Fruit fly (Drosophila melanogaster) whole organism, embryonic: Measurements from ENCODE around the gene CG15209.

ENCODE experiments used
- Abd-B ChIP-seq: fragments of 200-800 bp; sonication (Bioruptor generic); optimal IDR thresholded peaks from 2 replicates; lab custom pipeline; 2018; ENCODE audit warnings: missing biosample characterization, mild to moderate bottlenecking, missing genetic modification characterization, moderate library complexity
- B-H1 ChIP-seq: fragments of 200-800 bp; sonication (Bioruptor generic); IDR thresholded peaks from 3 replicates; pipeline ENCODE4 v1.3.6; 2022; ENCODE audit warnings: missing biosample characterization, missing genetic modification characterization
- Bdp1 ChIP-seq: fragments of 200-800 bp; sonication (Bioruptor generic); optimal IDR thresholded peaks from 3 replicates; lab custom pipeline; 2016; ENCODE audit warnings: missing biosample characterization, missing genetic modification characterization
- CG10462 ChIP-seq: fragments of 200-800 bp; sonication (Bioruptor generic); optimal IDR thresholded peaks from 2 replicates; lab custom pipeline; 2016; ENCODE audit warnings: missing biosample characterization, missing genetic modification characterization
- CG11093 ChIP-seq: fragments of 200-800 bp; sonication (Bioruptor generic); IDR thresholded peaks from 3 replicates; pipeline ENCODE4 v1.3.6; 2022; ENCODE audit warnings: missing biosample characterization, missing genetic modification characterization
- CG11696 ChIP-seq: fragments of 200-800 bp; sonication (Bioruptor generic); IDR thresholded peaks from 2 replicates; pipeline ENCODE4 v1.3.6; 2022; ENCODE audit warnings: missing biosample characterization, missing genetic modification characterization
- CG12104 ChIP-seq: fragments of 200-800 bp; sonication (Bioruptor generic); optimal IDR thresholded peaks from 3 replicates; lab custom pipeline; 2016; ENCODE audit warnings: missing biosample characterization, missing genetic modification characterization
- CG12942 ChIP-seq: fragments of 200-800 bp; sonication (Bioruptor generic); optimal IDR thresholded peaks from 3 replicates; lab custom pipeline; 2016; ENCODE audit warnings: missing biosample characterization, missing genetic modification characterization
- CG13287 ChIP-seq: fragments of 200-800 bp; sonication (Bioruptor generic); IDR thresholded peaks from 2 replicates; pipeline ENCODE4 v1.3.6; 2022; ENCODE audit warnings: missing biosample characterization, missing genetic modification characterization; ENCODE audit not compliant: partially characterized antibody
- CG14860 ChIP-seq: fragments of 200-800 bp; sonication (Bioruptor generic); IDR thresholded peaks from 3 replicates; pipeline ENCODE4 v1.3.6; 2022; ENCODE audit warnings: missing biosample characterization, missing genetic modification characterization; ENCODE audit not compliant: partially characterized antibody
- CG1602 ChIP-seq: fragments of 200-800 bp; sonication (Bioruptor generic); optimal IDR thresholded peaks from 3 replicates; lab custom pipeline; 2016; ENCODE audit warnings: missing biosample characterization, missing genetic modification characterization
- CG1832 ChIP-seq: fragments of 200-800 bp; sonication (Bioruptor generic); optimal IDR thresholded peaks from 2 replicates; lab custom pipeline; 2017; ENCODE audit warnings: missing biosample characterization, mild to moderate bottlenecking, missing genetic modification characterization, inconsistent platforms
- CG18599 ChIP-seq: fragments of 200-800 bp; sonication (Bioruptor generic); optimal IDR thresholded peaks from 3 replicates; lab custom pipeline; 2017; ENCODE audit warnings: missing biosample characterization, missing genetic modification characterization, mild to moderate bottlenecking, moderate library complexity, missing genetic modification reagents
- CG2875 ChIP-seq: fragments of 200-800 bp; sonication (Bioruptor generic); optimal IDR thresholded peaks from 2 replicates; lab custom pipeline; 2017; ENCODE audit warnings: missing biosample characterization, mild to moderate bottlenecking, missing genetic modification characterization, missing genetic modification reagents
- CG3163 ChIP-seq: fragments of 200-800 bp; sonication (Bioruptor generic); optimal IDR thresholded peaks from 3 replicates; lab custom pipeline; 2016; ENCODE audit warnings: missing biosample characterization, missing genetic modification characterization
- CG34376 ChIP-seq: fragments of 200-800 bp; sonication (Bioruptor generic); optimal IDR thresholded peaks from 2 replicates; lab custom pipeline; 2018; ENCODE audit warnings: missing biosample characterization, mild to moderate bottlenecking, missing genetic modification characterization
- CG4404 ChIP-seq: fragments of 200-800 bp; sonication (Bioruptor generic); IDR thresholded peaks from 2 replicates; pipeline ENCODE4 v1.3.6; 2022; ENCODE audit warnings: missing biosample characterization, missing genetic modification characterization
- CG4424 ChIP-seq: fragments of 200-800 bp; sonication (Bioruptor generic); optimal IDR thresholded peaks from 3 replicates; lab custom pipeline; 2016; ENCODE audit warnings: missing biosample characterization, missing genetic modification characterization
- CG4617 ChIP-seq: fragments of 200-800 bp; sonication (Bioruptor generic); optimal IDR thresholded peaks from 3 replicates; lab custom pipeline; 2016; ENCODE audit warnings: missing biosample characterization, missing genetic modification characterization, borderline replicate concordance
- CG6254 ChIP-seq: fragments of 200-800 bp; sonication (Bioruptor generic); optimal IDR thresholded peaks from 3 replicates; lab custom pipeline; 2017; ENCODE audit warnings: mild to moderate bottlenecking, missing biosample characterization, missing genetic modification reagents, missing genetic modification characterization
- CG6654 ChIP-seq: fragments of 200-800 bp; sonication (Bioruptor generic); optimal IDR thresholded peaks from 2 replicates; lab custom pipeline; 2017; ENCODE audit warnings: missing biosample characterization, mild to moderate bottlenecking, missing genetic modification characterization
- CG8089 ChIP-seq: fragments of 200-800 bp; sonication (Bioruptor generic); optimal IDR thresholded peaks from 3 replicates; lab custom pipeline; 2016; ENCODE audit warnings: missing biosample characterization, missing genetic modification characterization
- CG8944 ChIP-seq: fragments of 200-800 bp; sonication (Bioruptor generic); optimal IDR thresholded peaks from 3 replicates; lab custom pipeline; 2016; ENCODE audit warnings: missing biosample characterization, missing genetic modification characterization
- Dek ChIP-seq: fragments of 200-800 bp; sonication (Bioruptor generic); optimal IDR thresholded peaks from 3 replicates; lab custom pipeline; 2019; ENCODE audit warnings: missing biosample characterization, mild to moderate bottlenecking, missing genetic modification characterization, moderate library complexity
- Dref ChIP-seq: fragments of 200-800 bp; sonication (Bioruptor generic); IDR thresholded peaks from 2 replicates; pipeline ENCODE4 v1.3.6; 2022; ENCODE audit warnings: missing biosample characterization, missing genetic modification characterization
- Drgx ChIP-seq: fragments of 200-800 bp; sonication (Bioruptor generic); IDR thresholded peaks from 2 replicates; pipeline ENCODE4 v1.3.6; 2022; ENCODE audit warnings: missing biosample characterization, missing genetic modification characterization
- Gsc ChIP-seq: fragments of 200-800 bp; sonication (Bioruptor generic); IDR thresholded peaks from 2 replicates; pipeline ENCODE4 v1.3.6; 2022; ENCODE audit warnings: missing biosample characterization, missing genetic modification characterization
- Gug ChIP-seq: fragments of 200-800 bp; sonication (Bioruptor generic); IDR thresholded peaks from 4 replicates; pipeline ENCODE4 v1.3.6; 2022; ENCODE audit warnings: missing biosample characterization, missing genetic modification characterization
- HLH54F ChIP-seq: fragments of 200-800 bp; sonication (Bioruptor generic); optimal IDR thresholded peaks from 3 replicates; lab custom pipeline; 2016; ENCODE audit warnings: missing biosample characterization, missing genetic modification characterization
- Nf-YB ChIP-seq: fragments of 200-800 bp; sonication (Bioruptor generic); optimal IDR thresholded peaks from 3 replicates; lab custom pipeline; 2019; ENCODE audit warnings: missing biosample characterization, mild to moderate bottlenecking, missing genetic modification characterization, moderate library complexity
- Optix ChIP-seq: fragments of 200-800 bp; sonication (Bioruptor generic); IDR thresholded peaks from 3 replicates; pipeline ENCODE4 v1.3.6; 2022; ENCODE audit warnings: missing biosample characterization, missing genetic modification characterization
- Rfx ChIP-seq: fragments of 200-800 bp; sonication (Bioruptor generic); IDR thresholded peaks from 2 replicates; pipeline ENCODE4 v1.3.6; 2022; ENCODE audit warnings: missing biosample characterization, missing genetic modification characterization
- Stat92E ChIP-seq, 3 experiments: fragments of >200 bp in 2 of 3; fragments of 200-800 bp in 1 of 3; sonication (Bioruptor generic) in 1 of 3; optimal IDR thresholded peaks; 2 replicates each; lab custom pipeline; 2017 to 2019; ENCODE audit warnings: missing biosample characterization in 3 of 3, missing genetic modification characterization in 3 of 3, mild to moderate bottlenecking in 1 of 3, moderate library complexity in 1 of 3
- Trl ChIP-seq, 3 experiments: fragments of >200 bp in 2 of 3; fragments of 200-800 bp in 1 of 3; sonication (Bioruptor generic) in 1 of 3; optimal IDR thresholded peaks; 2 replicates in 1 of 3; 3 replicates in 2 of 3; lab custom pipeline; 2016 to 2017; ENCODE audit warnings: missing biosample characterization in 1 of 3, missing genetic modification characterization in 1 of 3
- Usf ChIP-seq: fragments of 200-800 bp; sonication (Bioruptor generic); optimal IDR thresholded peaks from 2 replicates; lab custom pipeline; 2017; ENCODE audit warnings: missing genotype, missing biosample characterization, missing genetic modification characterization
- Xrp1 ChIP-seq: fragments of 200-800 bp; sonication (Bioruptor generic); IDR thresholded peaks from 2 replicates; pipeline ENCODE4 v1.3.6; 2022; ENCODE audit warnings: missing biosample characterization, missing genetic modification characterization
- ase ChIP-seq: fragments of 200-800 bp; sonication (Bioruptor generic); IDR thresholded peaks from 3 replicates; pipeline ENCODE4 v1.3.6; 2022; ENCODE audit warnings: missing biosample characterization, missing genetic modification characterization
- ato ChIP-seq: fragments of 200-800 bp; sonication (Bioruptor generic); IDR thresholded peaks from 2 replicates; pipeline ENCODE4 v1.3.6; 2022; ENCODE audit warnings: missing biosample characterization, missing genetic modification characterization; ENCODE audit not compliant: partially characterized antibody
- ci ChIP-seq: fragments of 200-800 bp; sonication (Bioruptor generic); IDR thresholded peaks from 3 replicates; pipeline ENCODE4 v1.3.6; 2022; ENCODE audit warnings: missing biosample characterization, missing genetic modification characterization
- crol ChIP-seq: fragments of 200-800 bp; sonication (Bioruptor generic); IDR thresholded peaks from 2 replicates; pipeline ENCODE4 v1.3.6; 2022; ENCODE audit warnings: missing biosample characterization, missing genetic modification characterization
- gce ChIP-seq: fragments of 200-800 bp; sonication (Bioruptor generic); IDR thresholded peaks from 3 replicates; pipeline ENCODE4 v1.3.6; 2022; ENCODE audit warnings: missing biosample characterization, missing genetic modification characterization
- ind ChIP-seq: fragments of 200-800 bp; sonication (Bioruptor generic); optimal IDR thresholded peaks from 3 replicates; lab custom pipeline; 2016; ENCODE audit warnings: missing biosample characterization, missing genetic modification characterization
- nom ChIP-seq: fragments of 200-800 bp; sonication (Bioruptor generic); optimal IDR thresholded peaks from 2 replicates; lab custom pipeline; 2017; ENCODE audit warnings: missing biosample characterization, missing genetic modification characterization, mild to moderate bottlenecking, moderate library complexity, missing genetic modification reagents
- pum ChIP-seq: fragments of 200-800 bp; sonication (Bioruptor generic); optimal IDR thresholded peaks from 2 replicates; lab custom pipeline; 2016; ENCODE audit warnings: missing biosample characterization, missing genetic modification characterization
- slp2 ChIP-seq: fragments of 200-800 bp; sonication (Bioruptor generic); optimal IDR thresholded peaks from 2 replicates; lab custom pipeline; 2016; ENCODE audit warnings: missing biosample characterization, missing genetic modification characterization
- tap ChIP-seq: fragments of 200-800 bp; optimal IDR thresholded peaks from 3 replicates; lab custom pipeline; 2019; ENCODE audit warnings: missing biosample characterization, mild to moderate bottlenecking, missing genetic modification characterization, moderate library complexity
- tll ChIP-seq, 2 experiments: fragments of 200-800 bp in 1 of 2; fragments of >200 bp in 1 of 2; sonication (Bioruptor generic) in 1 of 2; optimal IDR thresholded peaks; 2 replicates each; lab custom pipeline; 2017 to 2019; ENCODE audit warnings: missing biosample characterization in 2 of 2, missing genetic modification characterization in 2 of 2, mild to moderate bottlenecking in 1 of 2, moderate library complexity in 1 of 2
- toy ChIP-seq: fragments of 200-800 bp; sonication (Bioruptor generic); IDR thresholded peaks from 2 replicates; pipeline ENCODE4 v1.3.6; 2022; ENCODE audit warnings: missing biosample characterization, missing genetic modification characterization

CG15209 gene

dm6 chrX:10801033-10801432, 41.0 kb upstream of the CG15209 start (continued):
- TF ChIP-seq Drgx (GFP tag; lab: Robert Waterston, UW) (0 out of 2 replicates have a peak, but pooled peaks have one; percentile 30), pum (GFP tag; lab: Kevin White, UChicago) (no peak)
- TF ChIP-seq, all 482 proteins: peak for 12

DNA sequence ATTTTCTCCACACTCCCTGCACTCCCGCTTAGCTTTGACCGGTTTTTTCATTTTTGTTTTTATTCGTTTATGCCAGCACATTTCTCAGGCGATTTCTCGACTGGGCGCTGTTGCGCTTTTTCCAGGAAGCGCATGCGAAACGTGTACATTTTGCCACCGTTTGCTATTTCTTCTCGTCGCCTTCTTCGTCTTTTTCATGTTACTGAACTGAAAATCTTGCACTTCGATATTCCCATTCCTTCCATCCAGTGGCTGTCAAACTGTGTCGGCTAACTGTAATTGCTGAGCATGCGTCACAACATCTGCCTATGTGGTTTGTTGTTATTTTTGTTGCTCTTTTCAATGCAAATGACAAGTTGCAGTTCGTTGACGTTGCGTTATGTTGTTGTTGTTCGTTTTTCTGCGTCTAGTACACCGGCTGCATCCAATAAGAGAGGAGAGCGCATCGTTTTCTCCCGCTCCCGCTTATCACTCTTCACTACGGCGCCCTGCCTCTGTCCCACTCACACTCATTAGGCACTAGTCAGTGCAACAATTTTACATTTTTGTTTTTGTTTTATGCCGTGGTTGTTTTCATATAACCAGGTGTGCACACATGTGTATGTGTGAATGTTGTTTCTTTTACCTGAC, 40.1 kb upstream of the CG15209 start:
- TF ChIP-seq CG34376 (GFP tag; lab: Kevin White, UChicago) (no peak), CG12104 (GFP tag; lab: Kevin White, UChicago) (no peak), CG3163 (GFP tag; lab: Kevin White, UChicago) (no peak), CG4617 (GFP tag; lab: Kevin White, UChicago) (no peak), CG10462 (GFP tag; lab: Kevin White, UChicago) (no peak), CG11696 (no peak), ato (GFP tag; lab: Robert Waterston, UW) (no peak), Dref (no peak), Nf-YB (GFP tag; lab: Kevin White, UChicago) (peak; percentile 76), crol (GFP tag; lab: Robert Waterston, UW) (peak; percentile 29; the same call in 1 of the 2 replicates), CG1602 (GFP tag; lab: Kevin White, UChicago) (no peak), Gug (no peak), HLH54F (GFP tag; lab: Kevin White, UChicago) (no peak), CG11093 (no peak), nom (GFP tag; lab: Kevin White, UChicago) (no peak), Abd-B (GFP tag; lab: Kevin White, UChicago) (no peak), Stat92E (GFP tag; optimal IDR thresholded peaks at IDR 0.05; lab: Kevin White, UChicago) (peak in 1 of 3 experiments; percentile 66), Trl (optimal IDR thresholded peaks at IDR 0.05; lab: Kevin White, UChicago) (peak; percentile 34 to 64), Trl (GFP tag; optimal IDR thresholded peaks at IDR 0.05; lab: Kevin White, UChicago) (no peak), CG1832 (GFP tag; lab: Kevin White, UChicago) (no peak), Xrp1 (GFP tag; lab: Robert Waterston, UW) (no peak), CG14860 (GFP tag; lab: Robert Waterston, UW) (no peak), Dek (tag; lab: Kevin White, UChicago) (no peak), toy (GFP tag; lab: Robert Waterston, UW) (no peak), Bdp1 (GFP tag; lab: Kevin White, UChicago) (no peak), CG8944 (GFP tag; lab: Kevin White, UChicago) (no peak), CG6254 (GFP tag; lab: Kevin White, UChicago) (no peak), CG4424 (GFP tag; lab: Kevin White, UChicago) (no peak), tll (GFP tag; optimal IDR thresholded peaks at IDR 0.05; lab: Kevin White, UChicago) (peak in 1 of 2 experiments; percentile 61), ci (GFP tag; lab: Robert Waterston, UW) (peak; percentile 40; the same call in 1 of the 3 replicates), Optix (GFP tag; lab: Robert Waterston, UW) (no peak), Gsc (GFP tag; lab: Robert Waterston, UW) (no peak), CG2875 (GFP tag; lab: Kevin White, UChicago) (no peak), CG8089 (GFP tag; lab: Kevin White, UChicago) (no peak), tap (tag; lab: Kevin White, UChicago) (no peak), Usf (no peak), CG6654 (GFP tag; lab: Kevin White, UChicago) (peak; percentile 95), Rfx (GFP tag; lab: Robert Waterston, UW) (no peak), gce (GFP tag; lab: Robert Waterston, UW) (no peak), CG18599 (GFP tag; lab: Kevin White, UChicago) (no peak), CG4404 (GFP tag; lab: Robert Waterston, UW) (no peak), ase (GFP tag; lab: Robert Waterston, UW) (no peak), ind (no peak), CG13287 (GFP tag; lab: Robert Waterston, UW) (no peak), CG12942 (GFP tag; lab: Kevin White, UChicago) (no peak), B-H1 (GFP tag; lab: Robert Waterston, UW) (no peak), slp2 (GFP tag; lab: Kevin White, UChicago) (no peak)
